Worm (Caenorhabditis elegans) whole organism, L4 larva: ENCODE data around the gene C34B4.3.

Experiments used
- fkh-10 ChIP-seq: fragments of 150-350 bp; optimal IDR thresholded peaks from 2 replicates; lab custom pipeline; 2014; ENCODE audit warnings: missing biosample characterization, missing genetic modification reagents, missing genetic modification characterization
- hlh-30 ChIP-seq: sonication (generic microtip); optimal IDR thresholded peaks from 2 replicates; lab custom pipeline; 2017; ENCODE audit warnings: antibody characterized with exemption, mild to moderate bottlenecking, missing genetic modification characterization, missing compliant biosample characterization; ENCODE audit not compliant: insufficient read depth
- lin-38 ChIP-seq: fragments of 200-800 bp; sonication (Bioruptor generic); IDR thresholded peaks from 2 replicates; pipeline ENCODE4 v1.3.6; 2022; ENCODE audit warnings: missing genetic modification reagents, missing genetic modification characterization, missing compliant biosample characterization
- lir-3 ChIP-seq: sonication (generic microtip); optimal IDR thresholded peaks from 2 replicates; lab custom pipeline; 2016; ENCODE audit warnings: mild to moderate bottlenecking, missing genetic modification characterization, missing compliant biosample characterization
- nhr-10 ChIP-seq: fragments of 150-350 bp; optimal IDR thresholded peaks from 2 replicates; lab custom pipeline; 2014; ENCODE audit warnings: missing biosample characterization, missing genetic modification characterization
- nhr-102 ChIP-seq: sonication (generic microtip); optimal IDR thresholded peaks from 2 replicates; lab custom pipeline; 2016; ENCODE audit warnings: mild to moderate bottlenecking, missing genetic modification characterization, moderate library complexity, missing compliant biosample characterization
- pqm-1 ChIP-seq: sonication (generic microtip); optimal IDR thresholded peaks from 2 replicates; lab custom pipeline; 2017; ENCODE audit warnings: missing biosample characterization, missing genetic modification characterization
- snpc-4 ChIP-seq: fragments of 150-350 bp; optimal IDR thresholded peaks from 2 replicates; lab custom pipeline; 2014; ENCODE audit warnings: missing biosample characterization, missing genetic modification characterization
- zag-1 ChIP-seq: fragments of 150-350 bp; optimal IDR thresholded peaks from 2 replicates; lab custom pipeline; 2014; ENCODE audit warnings: missing biosample characterization, missing genetic modification characterization

DNA sequence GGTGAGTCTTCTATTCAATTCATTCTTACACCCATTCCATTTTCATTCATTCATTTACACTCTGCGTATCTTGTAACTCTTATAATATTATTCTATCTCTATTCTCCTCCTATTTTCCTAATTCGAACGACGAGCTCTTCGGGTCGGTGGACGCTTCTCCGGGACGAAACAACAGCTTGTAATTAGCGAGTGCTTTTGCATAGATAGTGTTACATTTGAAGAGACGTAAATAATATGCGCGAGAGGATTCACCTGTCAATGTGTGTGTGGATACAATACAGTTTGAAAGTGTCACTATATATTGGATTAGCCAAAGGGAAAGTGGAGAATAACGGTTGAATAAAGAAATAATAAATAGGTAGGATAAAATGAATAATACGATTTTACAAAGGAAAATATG, 50.3 kb downstream of the C34B4.3 start:
- TF ChIP-seq nhr-102 (no peak), pqm-1 (no peak), lin-38 (GFP tag; lab: Robert Waterston, UW) (no peak), nhr-10 (tag; lab: Kevin White, UChicago) (no peak), zag-1 (no peak), snpc-4 (tag; lab: Kevin White, UChicago) (no peak), lir-3 (tag; lab: Kevin White, UChicago) (no peak), fkh-10 (GFP tag; lab: Kevin White, UChicago) (no peak), hlh-30 (no peak)
